Fruit fly (Drosophila melanogaster) whole organism, larva: ENCODE results near the gene CG18234.

Source experiments
- noc ChIP-seq: fragments of 200-800 bp; sonication (Bioruptor generic); optimal IDR thresholded peaks from 3 replicates; lab custom pipeline; 2019; ENCODE audit warnings: missing biosample characterization, mild to moderate bottlenecking, missing genetic modification characterization, moderate library complexity

Gene CG18234

dm6 chr3L:18603125-18603524 lies at the start of gene CG18234:
TSS of gene CG18234 (plus strand) at chr3L:18603425.
- TF ChIP-seq noc (tag; lab: Kevin White, UChicago), result no peak

- TF ChIP-seq noc (tag; lab: Kevin White, UChicago), result no peak
These were observed 43.3 kb upstream of the CG18234 start, which contains the start of gene AstC-R1 for dm6 chr3L:18559958-18560357. TSS of gene AstC-R1 (plus strand) at chr3L:18560258.

dm6 chr3L:18588387-18588786 lies 14.8 kb upstream of the CG18234 start, which contains the start of gene CG7271:
TSS of gene CG7271 (plus strand) at chr3L:18588759.
- TF ChIP-seq noc (tag; lab: Kevin White, UChicago), result no peak

- TF ChIP-seq noc (tag; lab: Kevin White, UChicago), result no peak
These were observed 9.6 kb upstream of the CG18234 start, which contains the start of gene term for dm6 chr3L:18593671-18594070. TSS of gene term (minus strand) at chr3L:18593771.

- no peak for TF ChIP-seq noc (tag; lab: Kevin White, UChicago)
These were observed 1.9 kb downstream of the CG18234 start, which contains the start of gene CG18233 for dm6 chr3L:18605172-18605571. TSS of gene CG18233 (plus strand) at chr3L:18605472.

dm6 chr3L:18607162-18607561 lies 3.9 kb downstream of the CG18234 start, which contains the start of gene CG18231:
TSS of gene CG18231 (plus strand) at chr3L:18607462.
- TF ChIP-seq noc (tag; lab: Kevin White, UChicago), result no peak

dm6 chr3L:18609320-18609719 lies 6.1 kb downstream of the CG18234 start, which contains the start of gene CG32201:
TSS of gene CG32201 (plus strand) at chr3L:18609620.
- TF ChIP-seq noc (tag; lab: Kevin White, UChicago), result no peak

dm6 chr3L:18611600-18611999 lies 8.4 kb downstream of the CG18234 start, which contains the start of gene CG32199:
TSS of gene CG32199 (plus strand) at chr3L:18611900.
- TF ChIP-seq noc (tag; lab: Kevin White, UChicago), result no peak

dm6 chr3L:18617893-18618577 lies 14.8 kb downstream of the CG18234 start, which contains the start of the genes CG13380 and CG4174:
TSS of gene CG13380 (minus strand) at chr3L:18617943.
TSS of gene CG4174 (minus strand) at chr3L:18617943.
- no peak for TF ChIP-seq noc (tag; lab: Kevin White, UChicago)

- no peak for TF ChIP-seq noc (tag; lab: Kevin White, UChicago)
These were observed 17.9 kb downstream of the CG18234 start for dm6 chr3L:18620988-18621734.

dm6 chr3L:18621735-18622421 lies 18.7 kb downstream of the CG18234 start, which contains the start of gene not:
TSS of gene not (minus strand) at chr3L:18622129.
- no peak for TF ChIP-seq noc (tag; lab: Kevin White, UChicago)

- no peak for TF ChIP-seq noc (tag; lab: Kevin White, UChicago)
These were observed 19.2 kb downstream of the CG18234 start, which contains the start of gene bora for dm6 chr3L:18622422-18622739. TSS of gene bora (plus strand) at chr3L:18622692.

- TF ChIP-seq noc (tag; lab: Kevin White, UChicago), result peak; percentile 6
These were observed 22.6 kb downstream of the CG18234 start, which contains the start of gene MYPT-75D for dm6 chr3L:18625786-18626185. TSS of gene MYPT-75D (plus strand) at chr3L:18625959.

- TF ChIP-seq noc (tag; lab: Kevin White, UChicago), result no peak
These were observed 23.3 kb downstream of the CG18234 start for dm6 chr3L:18626451-18627079.
